Worm (Caenorhabditis elegans) whole organism, L2 larva: ENCODE results near the gene apt-9.

ENCODE experiments used
- C34F6.9 ChIP-seq: fragments of 150-350 bp; optimal IDR thresholded peaks from 2 replicates; lab custom pipeline; 2014; ENCODE audit warnings: missing biosample characterization, missing genetic modification characterization
- F13H6.1 ChIP-seq: sonication (generic microtip); optimal IDR thresholded peaks from 2 replicates; lab custom pipeline; 2016; ENCODE audit warnings: missing genetic modification characterization, missing compliant biosample characterization
- R02D3.7 ChIP-seq: fragments of 150-350 bp; optimal IDR thresholded peaks from 2 replicates; lab custom pipeline; 2014; ENCODE audit warnings: missing biosample characterization, missing genetic modification characterization
- Y55F3AM.14 ChIP-seq: fragments of 200-800 bp; sonication (Bioruptor generic); optimal IDR thresholded peaks from 2 replicates; lab custom pipeline; 2018; ENCODE audit warnings: mild to moderate bottlenecking, missing genetic modification characterization, missing compliant biosample characterization
- ZK546.5 ChIP-seq: sonication (generic microtip); optimal IDR thresholded peaks from 2 replicates; lab custom pipeline; 2017; ENCODE audit warnings: missing biosample characterization, missing genetic modification characterization
- alr-1 ChIP-seq: fragments of 150-350 bp; optimal IDR thresholded peaks from 2 replicates; lab custom pipeline; 2014; ENCODE audit warnings: missing biosample characterization, missing genetic modification characterization
- aly-2 ChIP-seq: fragments of 150-350 bp; optimal IDR thresholded peaks from 2 replicates; lab custom pipeline; 2014; ENCODE audit warnings: missing biosample characterization, missing genetic modification characterization
- ama-1 ChIP-seq: fragments of 150-350 bp; optimal IDR thresholded peaks from 2 replicates; lab custom pipeline; 2018; ENCODE audit warnings: inconsistent platforms
- blmp-1 ChIP-seq: sonication (generic microtip); optimal IDR thresholded peaks from 2 replicates; lab custom pipeline; 2017; ENCODE audit warnings: missing genetic modification characterization, mild to moderate bottlenecking, missing compliant biosample characterization, antibody characterized with exemption, moderate library complexity; ENCODE audit not compliant: insufficient read depth
- ceh-16 ChIP-seq: fragments of 150-350 bp; optimal IDR thresholded peaks from 2 replicates; lab custom pipeline; 2014; ENCODE audit warnings: missing biosample characterization, missing genetic modification characterization
- ceh-82 ChIP-seq: fragments of 150-350 bp; optimal IDR thresholded peaks from 2 replicates; lab custom pipeline; 2014; ENCODE audit warnings: missing biosample characterization, missing genetic modification characterization
- crh-2 ChIP-seq: sonication (generic microtip); optimal IDR thresholded peaks from 2 replicates; lab custom pipeline; 2017; ENCODE audit warnings: missing biosample characterization, missing genetic modification characterization
- dmd-4 ChIP-seq: sonication (generic microtip); optimal IDR thresholded peaks from 2 replicates; lab custom pipeline; 2017; ENCODE audit warnings: missing biosample characterization, missing genetic modification characterization
- egl-27 ChIP-seq: sonication (generic microtip); optimal IDR thresholded peaks from 3 replicates; lab custom pipeline; 2017; ENCODE audit warnings: missing biosample characterization, missing genetic modification reagents, missing genetic modification characterization
- elt-1 ChIP-seq: fragments of 150-350 bp; optimal IDR thresholded peaks from 2 replicates; lab custom pipeline; 2014; ENCODE audit warnings: missing biosample characterization, missing genetic modification characterization
- elt-3 ChIP-seq: sonication (generic microtip); optimal IDR thresholded peaks from 2 replicates; lab custom pipeline; 2017; ENCODE audit warnings: missing biosample characterization, missing genetic modification characterization
- fos-1 ChIP-seq: fragments of 150-350 bp; optimal IDR thresholded peaks from 2 replicates; lab custom pipeline; 2014; ENCODE audit warnings: missing biosample characterization, missing genetic modification characterization
- gmeb-1 ChIP-seq: fragments of 150-350 bp; optimal IDR thresholded peaks from 2 replicates; lab custom pipeline; 2014; ENCODE audit warnings: missing biosample characterization, missing genetic modification characterization
- lin-11 ChIP-seq: fragments of 150-350 bp; sonication (generic microtip); optimal IDR thresholded peaks from 2 replicates; lab custom pipeline; 2014; ENCODE audit warnings: missing biosample characterization, missing genetic modification characterization, inconsistent platforms, mixed read lengths
- lin-13 ChIP-seq: fragments of 150-350 bp; optimal IDR thresholded peaks from 2 replicates; lab custom pipeline; 2014; ENCODE audit warnings: missing biosample characterization, missing genetic modification reagents, missing genetic modification characterization
- lin-39 ChIP-seq: fragments of 150-350 bp; optimal IDR thresholded peaks from 2 replicates; lab custom pipeline; 2014; ENCODE audit warnings: missing biosample characterization, missing genetic modification reagents, missing genetic modification characterization
- lsy-2 ChIP-seq, 2 experiments: fragments of 150-350 bp in 1 of 2; sonication (generic microtip) in 1 of 2; optimal IDR thresholded peaks; 2 replicates each; lab custom pipeline; 2014 to 2017; ENCODE audit warnings: missing biosample characterization in 2 of 2, missing genetic modification characterization in 2 of 2
- mab-5 ChIP-seq: fragments of 150-350 bp; optimal IDR thresholded peaks from 2 replicates; lab custom pipeline; 2014; ENCODE audit warnings: missing biosample characterization, missing genetic modification characterization
- mbf-1 ChIP-seq: sonication (generic microtip); optimal IDR thresholded peaks from 2 replicates; lab custom pipeline; 2017; ENCODE audit warnings: missing biosample characterization, missing genetic modification characterization
- mdl-1 ChIP-seq, 2 experiments: fragments of 150-350 bp in 1 of 2; sonication (generic microtip) in 1 of 2; optimal IDR thresholded peaks; 2 replicates each; lab custom pipeline; 2017; ENCODE audit warnings: missing biosample characterization in 2 of 2, missing genetic modification characterization in 2 of 2
- nhr-10 ChIP-seq: sonication (generic microtip); optimal IDR thresholded peaks from 2 replicates; lab custom pipeline; 2017; ENCODE audit warnings: missing biosample characterization, missing genetic modification characterization
- nhr-11 ChIP-seq: fragments of 150-350 bp; optimal IDR thresholded peaks from 2 replicates; lab custom pipeline; 2014; ENCODE audit warnings: missing biosample characterization, missing genetic modification characterization
- nhr-12 ChIP-seq: fragments of 150-350 bp; optimal IDR thresholded peaks from 2 replicates; lab custom pipeline; 2014; ENCODE audit warnings: missing biosample characterization, missing genetic modification characterization
- nhr-129 ChIP-seq: fragments of 150-350 bp; optimal IDR thresholded peaks from 2 replicates; lab custom pipeline; 2014; ENCODE audit warnings: missing biosample characterization, missing genetic modification characterization
- nhr-21 ChIP-seq: fragments of 150-350 bp; optimal IDR thresholded peaks from 2 replicates; lab custom pipeline; 2014; ENCODE audit warnings: missing biosample characterization, missing genetic modification characterization
- nhr-23 ChIP-seq: fragments of 150-350 bp; optimal IDR thresholded peaks from 2 replicates; lab custom pipeline; 2014; ENCODE audit warnings: missing biosample characterization, missing genetic modification reagents, missing genetic modification characterization
- nhr-237 ChIP-seq: fragments of 150-350 bp; optimal IDR thresholded peaks from 2 replicates; lab custom pipeline; 2014; ENCODE audit warnings: missing biosample characterization, missing genetic modification characterization
- nhr-25 ChIP-seq: fragments of 150-350 bp; sonication (generic microtip); optimal IDR thresholded peaks from 3 replicates; lab custom pipeline; 2014; ENCODE audit warnings: missing biosample characterization, missing genetic modification characterization
- nhr-6 ChIP-seq: fragments of 150-350 bp; optimal IDR thresholded peaks from 2 replicates; lab custom pipeline; 2014; ENCODE audit warnings: missing biosample characterization, missing genetic modification characterization
- nhr-77 ChIP-seq: fragments of 150-350 bp; optimal IDR thresholded peaks from 2 replicates; lab custom pipeline; 2014; ENCODE audit warnings: missing biosample characterization, missing genetic modification characterization
- peb-1 ChIP-seq: fragments of 150-350 bp; optimal IDR thresholded peaks from 2 replicates; lab custom pipeline; 2014; ENCODE audit warnings: missing biosample characterization, missing genetic modification characterization
- sem-4 ChIP-seq: fragments of 150-350 bp; optimal IDR thresholded peaks from 2 replicates; lab custom pipeline; 2014; ENCODE audit warnings: missing biosample characterization, missing genetic modification reagents, missing genetic modification characterization
- skn-1 ChIP-seq: sonication (generic microtip); optimal IDR thresholded peaks from 2 replicates; lab custom pipeline; 2017; ENCODE audit warnings: missing biosample characterization, missing genetic modification characterization
- sma-3 ChIP-seq: sonication (generic microtip); optimal IDR thresholded peaks from 2 replicates; lab custom pipeline; 2016; ENCODE audit warnings: missing genetic modification reagents, missing genetic modification characterization, missing compliant biosample characterization
- sma-9 ChIP-seq, 2 experiments: fragments of 150-350 bp in 1 of 2; sonication (generic microtip) in 1 of 2; optimal IDR thresholded peaks; 2 replicates each; lab custom pipeline; 2014 to 2016; ENCODE audit warnings: missing genetic modification characterization in 2 of 2, mild to moderate bottlenecking in 1 of 2, missing biosample characterization in 1 of 2, missing compliant biosample characterization in 1 of 2, missing genetic modification reagents in 1 of 2, moderate library complexity in 1 of 2
- snpc-4 ChIP-seq: fragments of 150-350 bp; optimal IDR thresholded peaks from 2 replicates; lab custom pipeline; 2014; ENCODE audit warnings: missing biosample characterization, missing genetic modification characterization
- unc-39 ChIP-seq: fragments of 150-350 bp; optimal IDR thresholded peaks from 2 replicates; lab custom pipeline; 2014; ENCODE audit warnings: missing biosample characterization, missing genetic modification characterization
- unc-55 ChIP-seq: fragments of 150-350 bp; sonication (generic microtip); optimal IDR thresholded peaks from 3 replicates; lab custom pipeline; 2014; ENCODE audit warnings: missing biosample characterization, missing genetic modification reagents, missing genetic modification characterization
- unc-62 ChIP-seq: fragments of 150-350 bp; optimal IDR thresholded peaks from 2 replicates; lab custom pipeline; 2014; ENCODE audit warnings: missing biosample characterization, missing genetic modification reagents, missing genetic modification characterization
- zag-1 ChIP-seq: fragments of 150-350 bp; optimal IDR thresholded peaks from 2 replicates; lab custom pipeline; 2014; ENCODE audit warnings: missing biosample characterization, missing genetic modification characterization
- ztf-1 ChIP-seq: fragments of 200-800 bp; sonication (Bioruptor generic); conservative IDR thresholded peaks from 2 replicates; pipeline ENCODE4 v1.3.6; 2022; ENCODE audit warnings: missing genetic modification characterization, missing compliant biosample characterization
- ztf-11 ChIP-seq: sonication (generic microtip); optimal IDR thresholded peaks from 2 replicates; lab custom pipeline; 2017; ENCODE audit warnings: missing biosample characterization, missing genetic modification characterization
- ztf-4 ChIP-seq: fragments of 150-350 bp; optimal IDR thresholded peaks from 2 replicates; lab custom pipeline; 2014; ENCODE audit warnings: missing biosample characterization, missing genetic modification characterization

Gene apt-9

ce11 chrX:11093985-11094593 is 25.8 kb downstream of the apt-9 start (continued):
- TF ChIP-seq nhr-77 (tag; lab: Kevin White, UChicago), result peak; percentile 100
- peak; percentile 93; the same call in 1 of the 2 replicates for TF ChIP-seq ztf-1 (GFP tag; lab: Robert Waterston, UW)
- TF ChIP-seq nhr-23 (tag; lab: Kevin White, UChicago), result peak; percentile 56
- peak; percentile 100 for TF ChIP-seq crh-2 (tag; lab: Kevin White, UChicago)
- peak; percentile 100 for TF ChIP-seq sma-9 (GFP tag; optimal IDR thresholded peaks at IDR 0.05; lab: Kevin White, UChicago)
- peak; percentile 94 for TF ChIP-seq sma-9 (tag; optimal IDR thresholded peaks at IDR 0.05; lab: Kevin White, UChicago)
- peak; percentile 95 for TF ChIP-seq ceh-16 (tag; lab: Kevin White, UChicago)
- TF ChIP-seq unc-39 (tag; lab: Kevin White, UChicago), result peak; percentile 98
- TF ChIP-seq nhr-25 (tag; lab: Kevin White, UChicago), result peak; percentile 99
- peak; percentile 93 for TF ChIP-seq skn-1
- TF ChIP-seq dmd-4 (tag; lab: Kevin White, UChicago), result peak; percentile 85

ce11 chrX:11095480-11095879 is 27.2 kb downstream of the apt-9 start:
- TF ChIP-seq alr-1 (tag; lab: Kevin White, UChicago) (no peak), elt-1 (tag; lab: Kevin White, UChicago) (no peak), nhr-23 (tag; lab: Kevin White, UChicago) (no peak), nhr-21 (tag; lab: Kevin White, UChicago) (peak; percentile 75), ztf-1 (GFP tag; lab: Robert Waterston, UW) (no peak), nhr-25 (tag; lab: Kevin White, UChicago) (no peak), gmeb-1 (tag; lab: Kevin White, UChicago) (peak; percentile 21), Y55F3AM.14 (GFP tag; lab: Kevin White, UChicago) (peak; percentile 51), ama-1 (lab: Kevin White, UChicago) (no peak), nhr-10 (peak; percentile 11), sma-9 (GFP tag; optimal IDR thresholded peaks at IDR 0.05; lab: Kevin White, UChicago) (peak; percentile 79), sma-9 (tag; optimal IDR thresholded peaks at IDR 0.05; lab: Kevin White, UChicago) (no peak), ZK546.5 (tag; lab: Kevin White, UChicago) (no peak), nhr-237 (tag; lab: Kevin White, UChicago) (peak; percentile 34), crh-2 (tag; lab: Kevin White, UChicago) (peak; percentile 79), mdl-1 (tag; optimal IDR thresholded peaks at IDR 0.05; lab: Kevin White, UChicago) (peak in 1 of 2 experiments; percentile 86), sem-4 (tag; lab: Kevin White, UChicago) (peak; percentile 58), lin-13 (GFP tag; lab: Kevin White, UChicago) (peak; percentile 80), unc-62 (GFP tag; lab: Kevin White, UChicago) (no peak), sma-3 (GFP tag; lab: Kevin White, UChicago) (peak; percentile 82), skn-1 (no peak), blmp-1 (peak; percentile 59), nhr-6 (tag; lab: Kevin White, UChicago) (peak; percentile 60), ztf-4 (tag; lab: Kevin White, UChicago) (no peak), mab-5 (tag; lab: Kevin White, UChicago) (peak; percentile 84), zag-1 (tag; lab: Kevin White, UChicago) (peak; percentile 60), ceh-82 (tag; lab: Kevin White, UChicago) (peak; percentile 24), unc-55 (GFP tag; lab: Kevin White, UChicago) (peak; percentile 86), lsy-2 (tag; optimal IDR thresholded peaks at IDR 0.05; lab: Kevin White, UChicago) (peak in 1 of 2 experiments; percentile 76), ztf-11 (tag; lab: Kevin White, UChicago) (no peak), peb-1 (tag; lab: Kevin White, UChicago) (no peak), snpc-4 (tag; lab: Kevin White, UChicago) (no peak), nhr-12 (tag; lab: Kevin White, UChicago) (no peak), ceh-16 (tag; lab: Kevin White, UChicago) (no peak), elt-3 (tag; lab: Kevin White, UChicago) (no peak), dmd-4 (tag; lab: Kevin White, UChicago) (peak; percentile 13), nhr-11 (tag; lab: Kevin White, UChicago) (no peak), nhr-129 (tag; lab: Kevin White, UChicago) (peak; percentile 85), C34F6.9 (tag; lab: Kevin White, UChicago) (peak; percentile 60), fos-1 (tag; lab: Kevin White, UChicago) (peak; percentile 77), egl-27 (peak; percentile 71), R02D3.7 (tag; lab: Kevin White, UChicago) (no peak), F13H6.1 (tag; lab: Kevin White, UChicago) (peak; percentile 72), aly-2 (tag; lab: Kevin White, UChicago) (no peak), nhr-77 (tag; lab: Kevin White, UChicago) (no peak), lin-39 (tag; lab: Kevin White, UChicago) (no peak), unc-39 (tag; lab: Kevin White, UChicago) (peak; percentile 10), lin-11 (tag; lab: Kevin White, UChicago) (peak; percentile 79), mbf-1 (no peak)
